Worm (Caenorhabditis elegans) whole organism, young adult: ENCODE data around the gene C50F7.5.

ENCODE experiments used
- F10E7.11 ChIP-seq: sonication (generic microtip); optimal IDR thresholded peaks from 2 replicates; lab custom pipeline; 2017; ENCODE audit warnings: mild to moderate bottlenecking, missing genetic modification characterization, moderate library complexity, missing compliant biosample characterization
- F23B12.7 ChIP-seq: sonication (generic microtip); optimal IDR thresholded peaks from 2 replicates; lab custom pipeline; 2017; ENCODE audit warnings: missing genetic modification characterization, mild to moderate bottlenecking, missing compliant biosample characterization, antibody characterized with exemption, moderate library complexity; ENCODE audit not compliant: insufficient read depth
- F57C9.4 ChIP-seq: sonication (generic microtip); optimal IDR thresholded peaks from 2 replicates; lab custom pipeline; 2017; ENCODE audit warnings: mild to moderate bottlenecking, missing genetic modification characterization, missing compliant biosample characterization
- Y53F4B.3 ChIP-seq: fragments of 200-800 bp; sonication (Bioruptor generic); IDR thresholded peaks from 2 replicates; pipeline ENCODE4 v1.3.6; 2022; ENCODE audit warnings: missing genetic modification reagents, missing genetic modification characterization, missing compliant biosample characterization
- ZK185.1 ChIP-seq: sonication (generic microtip); optimal IDR thresholded peaks from 2 replicates; lab custom pipeline; 2016; ENCODE audit warnings: mild to moderate bottlenecking, missing genetic modification characterization, missing compliant biosample characterization; ENCODE audit not compliant: poor library complexity, severe bottlenecking
- akir-1 ChIP-seq: fragments of 200-800 bp; sonication (Bioruptor generic); optimal IDR thresholded peaks from 2 replicates; lab custom pipeline; 2018; ENCODE audit warnings: mild to moderate bottlenecking, missing genetic modification characterization, moderate library complexity, missing compliant biosample characterization
- ama-1 ChIP-seq, 3 experiments: fragments of 150-350 bp in 1 of 3; sonication (generic microtip) in 2 of 3; optimal IDR thresholded peaks; 2 replicates each; lab custom pipeline; 2014 to 2018; ENCODE audit warnings: missing biosample characterization in 2 of 3, missing genetic modification characterization in 2 of 3, missing genetic modification reagents in 2 of 3
- bed-1 ChIP-seq: fragments of 200-800 bp; sonication (Bioruptor generic); IDR thresholded peaks from 2 replicates; pipeline ENCODE4 v1.3.6; 2022; ENCODE audit warnings: missing genetic modification reagents, missing genetic modification characterization, missing compliant biosample characterization
- cebp-2 ChIP-seq: fragments of 200-800 bp; sonication (Bioruptor generic); IDR thresholded peaks from 2 replicates; pipeline ENCODE4 v1.3.6; 2022; ENCODE audit warnings: missing genetic modification characterization, missing compliant biosample characterization
- ceh-27 ChIP-seq: fragments of 200-800 bp; sonication (Bioruptor generic); optimal IDR thresholded peaks from 2 replicates; lab custom pipeline; 2018; ENCODE audit warnings: mild to moderate bottlenecking, missing genetic modification characterization, moderate library complexity, missing compliant biosample characterization
- dox-1 ChIP-seq: fragments of 200-800 bp; sonication (Bioruptor generic); IDR thresholded peaks from 2 replicates; pipeline ENCODE4 v1.3.6; 2022; ENCODE audit warnings: missing genetic modification reagents, missing genetic modification characterization, missing compliant biosample characterization
- efl-1 ChIP-seq: fragments of 150-350 bp; optimal IDR thresholded peaks from 2 replicates; lab custom pipeline; 2014; ENCODE audit warnings: missing biosample characterization, missing genetic modification reagents, missing genetic modification characterization
- egl-44 ChIP-seq: fragments of 200-800 bp; sonication (Bioruptor generic); IDR thresholded peaks from 2 replicates; pipeline ENCODE4 v1.3.6; 2022; ENCODE audit warnings: missing genetic modification reagents, missing genetic modification characterization, missing compliant biosample characterization
- ets-4 ChIP-seq: fragments of 200-800 bp; sonication (Bioruptor generic); optimal IDR thresholded peaks from 2 replicates; lab custom pipeline; 2018; ENCODE audit warnings: mild to moderate bottlenecking, missing genetic modification characterization, missing compliant biosample characterization
- gei-17 ChIP-seq: fragments of 200-800 bp; sonication (Bioruptor generic); optimal IDR thresholded peaks from 2 replicates; lab custom pipeline; 2018; ENCODE audit warnings: mild to moderate bottlenecking, missing genetic modification characterization, missing compliant biosample characterization
- hlh-26 ChIP-seq: fragments of 200-800 bp; sonication (Bioruptor generic); conservative IDR thresholded peaks from 2 replicates; pipeline ENCODE4 v1.3.6; 2022; ENCODE audit warnings: missing genetic modification reagents, missing genetic modification characterization, missing compliant biosample characterization
- let-526 ChIP-seq: fragments of 200-800 bp; sonication (Bioruptor generic); IDR thresholded peaks from 2 replicates; pipeline ENCODE4 v1.3.6; 2022; ENCODE audit warnings: missing genetic modification reagents, missing genetic modification characterization, missing compliant biosample characterization
- lin-26 ChIP-seq: fragments of 200-800 bp; sonication (Bioruptor generic); IDR thresholded peaks from 2 replicates; pipeline ENCODE4 v1.3.6; 2022; ENCODE audit warnings: missing genetic modification reagents, missing genetic modification characterization, missing compliant biosample characterization
- lsl-1 ChIP-seq: fragments of 200-800 bp; sonication (Bioruptor generic); optimal IDR thresholded peaks from 2 replicates; lab custom pipeline; 2018; ENCODE audit warnings: mild to moderate bottlenecking, missing genetic modification characterization, moderate library complexity, missing compliant biosample characterization
- madf-6 ChIP-seq: fragments of 200-800 bp; sonication (Bioruptor generic); IDR thresholded peaks from 2 replicates; pipeline ENCODE4 v1.3.6; 2022; ENCODE audit warnings: missing genetic modification reagents, missing genetic modification characterization, missing compliant biosample characterization
- madf-8 ChIP-seq: fragments of 200-800 bp; sonication (Bioruptor generic); conservative IDR thresholded peaks from 2 replicates; pipeline ENCODE4 v1.3.6; 2022; ENCODE audit warnings: missing genetic modification reagents, missing genetic modification characterization, missing compliant biosample characterization
- mel-28 ChIP-seq: sonication (generic microtip); optimal IDR thresholded peaks from 2 replicates; lab custom pipeline; 2016; ENCODE audit warnings: borderline replicate concordance, mild to moderate bottlenecking, missing genetic modification characterization, missing compliant biosample characterization
- nhr-120 ChIP-seq: fragments of 200-800 bp; sonication (Bioruptor generic); IDR thresholded peaks from 2 replicates; pipeline ENCODE4 v1.3.6; 2022; ENCODE audit warnings: missing genetic modification characterization, missing compliant biosample characterization
- nhr-27 ChIP-seq: fragments of 200-800 bp; sonication (Bioruptor generic); optimal IDR thresholded peaks from 2 replicates; lab custom pipeline; 2018; ENCODE audit warnings: mild to moderate bottlenecking, missing genetic modification characterization, moderate library complexity, missing compliant biosample characterization
- nhr-80 ChIP-seq: sonication (generic microtip); optimal IDR thresholded peaks from 2 replicates; lab custom pipeline; 2016; ENCODE audit warnings: missing genetic modification characterization, missing compliant biosample characterization
- rpc-1 ChIP-seq, 2 experiments: fragments of 150-350 bp in 1 of 2; sonication (generic microtip) in 1 of 2; optimal IDR thresholded peaks; 2 replicates each; lab custom pipeline; 2014 to 2018; ENCODE audit warnings: missing biosample characterization in 1 of 2, missing genetic modification characterization in 1 of 2, missing genetic modification reagents in 1 of 2, missing genotype in 1 of 2
- snpc-4 ChIP-seq, 5 experiments: fragments of 150-350 bp in 1 of 5; sonication (generic microtip) in 4 of 5; optimal IDR thresholded peaks; 2 replicates each; lab custom pipeline; 2014 to 2018; ENCODE audit warnings: missing genetic modification characterization in 5 of 5, missing biosample characterization in 3 of 5, antibody characterized with exemption in 2 of 5, mild to moderate bottlenecking in 2 of 5, missing compliant biosample characterization in 2 of 5, missing genotype in 2 of 5, moderate library complexity in 2 of 5, missing genetic modification reagents in 1 of 5
- tlf-1 ChIP-seq: fragments of 200-800 bp; sonication (Bioruptor generic); optimal IDR thresholded peaks from 2 replicates; lab custom pipeline; 2018; ENCODE audit warnings: mild to moderate bottlenecking, missing genetic modification characterization, missing compliant biosample characterization
- unc-62 ChIP-seq: fragments of 150-350 bp; optimal IDR thresholded peaks from 2 replicates; lab custom pipeline; 2014; ENCODE audit warnings: missing biosample characterization, missing genetic modification reagents, missing genetic modification characterization
- xnd-1 ChIP-seq: sonication (generic microtip); optimal IDR thresholded peaks from 2 replicates; lab custom pipeline; 2016; ENCODE audit warnings: missing genotype, missing genetic modification reagents, missing genetic modification characterization, missing compliant biosample characterization
- ztf-26 ChIP-seq: sonication (generic microtip); optimal IDR thresholded peaks from 2 replicates; lab custom pipeline; 2017; ENCODE audit warnings: missing genetic modification characterization, missing compliant biosample characterization
- ztf-3 ChIP-seq: fragments of 200-800 bp; sonication (Bioruptor generic); optimal IDR thresholded peaks from 2 replicates; lab custom pipeline; 2018; ENCODE audit warnings: mild to moderate bottlenecking, missing genetic modification characterization, missing compliant biosample characterization

Gene C50F7.5

ce11 chrIV:7710824-7711223 lies 15.7 kb upstream of the C50F7.5 start, which contains the start of gene nhr-8 (continued):
- no peak for TF ChIP-seq hlh-26
- no peak for TF ChIP-seq ZK185.1 (tag; lab: Kevin White, UChicago)

DNA sequence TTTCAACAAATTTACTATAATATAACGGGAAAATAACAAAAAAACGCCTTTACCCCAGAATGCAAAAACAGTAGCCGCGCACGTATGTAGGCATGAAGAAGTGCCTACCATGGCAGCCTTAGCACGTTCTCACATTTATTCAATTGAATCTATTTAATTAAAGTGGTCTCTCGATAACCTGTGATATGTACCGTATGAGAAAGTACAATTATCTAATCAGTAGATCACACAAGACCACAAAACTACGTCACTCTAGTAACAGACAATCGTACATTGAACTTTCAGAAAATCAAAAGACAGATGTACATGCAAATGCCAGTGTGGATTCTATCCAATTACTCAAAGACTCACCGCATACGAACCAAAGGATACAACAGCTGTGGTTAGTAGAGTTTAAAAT lies 14.3 kb upstream of the C50F7.5 start:
- TF ChIP-seq ceh-27 (GFP tag; lab: Kevin White, UChicago): no peak
- no peak for TF ChIP-seq F10E7.11 (tag; lab: Kevin White, UChicago)
- TF ChIP-seq ztf-3 (GFP tag; lab: Kevin White, UChicago): no peak
- no peak for TF ChIP-seq efl-1 (GFP tag; lab: Kevin White, UChicago)
- no peak for TF ChIP-seq ets-4
- TF ChIP-seq egl-44 (GFP tag; lab: Robert Waterston, UW): no peak
- TF ChIP-seq cebp-2 (GFP tag; lab: Robert Waterston, UW): no peak
- no peak for TF ChIP-seq nhr-27 (tag; lab: Kevin White, UChicago)
- TF ChIP-seq ama-1 (optimal IDR thresholded peaks at IDR 0.05; lab: Kevin White, UChicago): no peak
- TF ChIP-seq ama-1 (GFP tag; optimal IDR thresholded peaks at IDR 0.05; lab: Kevin White, UChicago): no peak
- no peak for TF ChIP-seq xnd-1 (tag; lab: Kevin White, UChicago)
- TF ChIP-seq rpc-1 (optimal IDR thresholded peaks at IDR 0.05; lab: Kevin White, UChicago): no peak
- no peak for TF ChIP-seq rpc-1 (tag; optimal IDR thresholded peaks at IDR 0.05; lab: Kevin White, UChicago)
- TF ChIP-seq gei-17 (GFP tag; lab: Kevin White, UChicago): no peak
- no peak for TF ChIP-seq F57C9.4 (tag; lab: Kevin White, UChicago)
- TF ChIP-seq nhr-120 (GFP tag; lab: Robert Waterston, UW): no peak
- TF ChIP-seq bed-1: no peak

- TF ChIP-seq madf-8: no peak
Observed at ce11 chrIV:7717916-7718315, 8.6 kb upstream of the C50F7.5 start, which contains the start of gene F33D4.6. F33D4.6 (minus strand) TSS chrIV:7718016.

DNA sequence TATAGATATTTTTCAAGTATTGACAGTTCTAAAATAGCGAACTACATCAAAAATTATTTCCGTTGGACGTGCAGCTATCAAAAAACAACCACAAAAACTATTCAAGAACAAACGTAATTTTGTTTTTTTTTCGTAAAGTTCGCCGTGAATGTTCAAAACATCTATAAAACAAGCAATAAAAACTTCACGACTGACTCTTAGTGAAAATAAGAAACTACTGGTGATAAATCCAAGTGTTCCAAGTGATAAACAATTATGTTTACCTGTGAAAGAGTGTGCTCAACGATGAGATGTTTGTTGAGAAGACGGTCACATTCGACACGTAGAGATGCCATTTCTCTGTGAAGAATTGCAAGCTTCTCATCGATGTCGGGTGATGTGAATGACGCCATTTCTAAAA lies 3.7 kb upstream of the C50F7.5 start, which contains the start of gene C50F7.6:
C50F7.6 (minus strand) TSS at position 394 of the 400 bp plus-strand sequence.
- no peak for TF ChIP-seq F23B12.7 (tag; lab: Kevin White, UChicago)
- no peak for TF ChIP-seq let-526 (GFP tag; lab: Robert Waterston, UW)
- TF ChIP-seq unc-62 (GFP tag; lab: Kevin White, UChicago): no peak
- no peak for TF ChIP-seq Y53F4B.3 (GFP tag; lab: Robert Waterston, UW)
- no peak for TF ChIP-seq mel-28 (tag; lab: Kevin White, UChicago)
- TF ChIP-seq, all 124 proteins: peak for 0

DNA sequence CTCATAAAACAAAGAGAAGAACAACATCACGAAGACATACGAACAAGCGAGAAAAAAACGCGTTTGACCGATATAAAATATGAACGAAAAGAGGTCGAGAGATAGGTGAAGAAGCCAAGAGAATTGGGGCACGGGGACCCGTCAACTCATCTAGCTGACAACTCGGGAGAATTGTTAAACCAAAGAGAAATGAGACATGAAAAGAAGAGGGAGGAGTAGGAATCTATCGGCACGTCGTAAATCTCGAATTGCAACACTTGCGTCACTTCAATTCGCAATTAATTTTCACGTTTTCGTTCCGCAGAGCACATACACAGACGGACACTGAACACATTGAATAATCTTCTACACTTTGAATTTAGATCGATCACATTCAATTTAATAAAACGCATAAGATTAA lies 3.0 kb upstream of the C50F7.5 start:
- TF ChIP-seq dox-1 (GFP tag; lab: Robert Waterston, UW): no peak
- TF ChIP-seq ama-1 (optimal IDR thresholded peaks at IDR 0.05; lab: Kevin White, UChicago): no peak
- no peak for TF ChIP-seq ama-1 (GFP tag; optimal IDR thresholded peaks at IDR 0.05; lab: Kevin White, UChicago)
- TF ChIP-seq lin-26: no peak
- no peak for TF ChIP-seq tlf-1 (GFP tag; lab: Kevin White, UChicago)
- TF ChIP-seq akir-1: no peak
- no peak for TF ChIP-seq efl-1 (GFP tag; lab: Kevin White, UChicago)
- no peak for TF ChIP-seq ztf-26 (tag; lab: Kevin White, UChicago)
- TF ChIP-seq madf-6 (GFP tag; lab: Robert Waterston, UW): no peak
- TF ChIP-seq nhr-80: no peak
- no peak for TF ChIP-seq lsl-1 (GFP tag; lab: Kevin White, UChicago)
- no peak for TF ChIP-seq snpc-4 (GFP tag; optimal IDR thresholded peaks at IDR 0.05; lab: Kevin White, UChicago)
- no peak for TF ChIP-seq snpc-4 (tag; optimal IDR thresholded peaks at IDR 0.05; lab: Kevin White, UChicago)
